Fruit fly (Drosophila melanogaster) whole organism, prepupa: ENCODE measurements around the gene Pnn.

Experiments used
- Blimp-1 ChIP-seq: fragments of 200-800 bp; sonication (Bioruptor generic); optimal IDR thresholded peaks from 3 replicates; lab custom pipeline; 2017; ENCODE audit warnings: missing biosample characterization, missing genetic modification characterization, mild to moderate bottlenecking, moderate library complexity, missing genetic modification reagents
- CG10631 ChIP-seq: fragments of 200-800 bp; sonication (Bioruptor generic); optimal IDR thresholded peaks from 2 replicates; lab custom pipeline; 2016; ENCODE audit warnings: missing biosample characterization, missing genetic modification characterization
- CG11294 ChIP-seq: fragments of 200-800 bp; sonication (Bioruptor generic); IDR thresholded peaks from 2 replicates; pipeline ENCODE4 v1.3.6; 2022; ENCODE audit warnings: missing biosample characterization, missing genetic modification characterization
- CG11762 ChIP-seq: fragments of 200-800 bp; sonication (Bioruptor generic); optimal IDR thresholded peaks from 3 replicates; lab custom pipeline; 2016; ENCODE audit warnings: missing biosample characterization, missing genetic modification characterization; ENCODE audit not compliant: insufficient read depth
- CG11902 ChIP-seq: fragments of 200-800 bp; sonication (Bioruptor generic); optimal IDR thresholded peaks from 3 replicates; lab custom pipeline; 2016; ENCODE audit warnings: missing biosample characterization, missing genetic modification characterization
- CG15336 ChIP-seq: fragments of 200-800 bp; sonication (Bioruptor generic); IDR thresholded peaks from 2 replicates; pipeline ENCODE4 v1.3.6; 2022; ENCODE audit warnings: missing biosample characterization, missing genetic modification characterization
- CG3032 ChIP-seq: fragments of 200-800 bp; optimal IDR thresholded peaks from 2 replicates; lab custom pipeline; 2019; ENCODE audit warnings: missing biosample characterization, mild to moderate bottlenecking, missing genetic modification characterization, moderate library complexity
- CG32006 ChIP-seq: fragments of 200-800 bp; sonication (Bioruptor generic); optimal IDR thresholded peaks from 3 replicates; lab custom pipeline; 2017; ENCODE audit warnings: missing biosample characterization, mild to moderate bottlenecking, missing genetic modification characterization
- CG34406 ChIP-seq: fragments of 200-800 bp; sonication (Bioruptor generic); optimal IDR thresholded peaks from 3 replicates; lab custom pipeline; 2016; ENCODE audit warnings: missing biosample characterization, missing genetic modification characterization
- CG3919 ChIP-seq: fragments of 200-800 bp; sonication (Bioruptor generic); optimal IDR thresholded peaks from 3 replicates; lab custom pipeline; 2016; ENCODE audit warnings: missing biosample characterization, missing genetic modification characterization
- CG4318 ChIP-seq: fragments of 200-800 bp; sonication (Bioruptor generic); optimal IDR thresholded peaks from 3 replicates; lab custom pipeline; 2017; ENCODE audit warnings: missing biosample characterization, mild to moderate bottlenecking, missing genetic modification characterization
- CG6163 ChIP-seq: fragments of 200-800 bp; sonication (Bioruptor generic); IDR thresholded peaks from 3 replicates; pipeline ENCODE4 v1.3.6; 2022; ENCODE audit warnings: missing biosample characterization, missing genetic modification characterization
- CG6276 ChIP-seq: fragments of 200-800 bp; sonication (Bioruptor generic); optimal IDR thresholded peaks from 2 replicates; lab custom pipeline; 2017; ENCODE audit warnings: missing biosample characterization, mild to moderate bottlenecking, missing genetic modification characterization
- CG6808 ChIP-seq: fragments of 200-800 bp; sonication (Bioruptor generic); optimal IDR thresholded peaks from 3 replicates; lab custom pipeline; 2017; ENCODE audit warnings: missing biosample characterization, missing genetic modification characterization, mild to moderate bottlenecking, moderate library complexity, missing genetic modification reagents
- CG6854 ChIP-seq: fragments of 200-800 bp; sonication (Bioruptor generic); optimal IDR thresholded peaks from 2 replicates; lab custom pipeline; 2017; ENCODE audit warnings: missing biosample characterization, mild to moderate bottlenecking, missing genetic modification characterization
- CG7368 ChIP-seq: fragments of 200-800 bp; sonication (Bioruptor generic); optimal IDR thresholded peaks from 3 replicates; lab custom pipeline; 2016; ENCODE audit warnings: missing biosample characterization, missing genetic modification characterization
- CG8119 ChIP-seq: fragments of 200-800 bp; sonication (Bioruptor generic); IDR thresholded peaks from 3 replicates; pipeline ENCODE4 v1.3.6; 2022; ENCODE audit warnings: missing biosample characterization, missing genetic modification characterization
- CG8319 ChIP-seq: fragments of 200-800 bp; sonication (Bioruptor generic); optimal IDR thresholded peaks from 3 replicates; lab custom pipeline; 2016; ENCODE audit warnings: missing biosample characterization, missing genetic modification characterization
- CG8632 ChIP-seq: fragments of 200-800 bp; sonication (Bioruptor generic); optimal IDR thresholded peaks from 3 replicates; lab custom pipeline; 2016; ENCODE audit warnings: missing biosample characterization, missing genetic modification characterization
- CG9139 ChIP-seq: fragments of 200-800 bp; sonication (Bioruptor generic); optimal IDR thresholded peaks from 3 replicates; lab custom pipeline; 2017; ENCODE audit warnings: missing biosample characterization, mild to moderate bottlenecking, missing genetic modification characterization
- Eip75B ChIP-seq: fragments of 200-800 bp; sonication (Bioruptor generic); optimal IDR thresholded peaks from 3 replicates; lab custom pipeline; 2016; ENCODE audit warnings: missing biosample characterization, missing genetic modification characterization
- Eip78C ChIP-seq: fragments of 200-800 bp; sonication (Bioruptor generic); peaks from one replicate; lab custom pipeline; 2016; ENCODE audit warnings: missing biosample characterization, missing genetic modification characterization
- Eip93F ChIP-seq: fragments of 200-800 bp; sonication (Bioruptor generic); optimal IDR thresholded peaks from 2 replicates; lab custom pipeline; 2016; ENCODE audit warnings: missing biosample characterization, mild to moderate bottlenecking, missing genetic modification characterization
- Gug ChIP-seq: fragments of 200-800 bp; sonication (Bioruptor generic); IDR thresholded peaks from 2 replicates; pipeline ENCODE4 v1.3.6; 2022; ENCODE audit warnings: missing biosample characterization, missing genetic modification characterization
- Hr39 ChIP-seq: fragments of 200-800 bp; sonication (Bioruptor generic); optimal IDR thresholded peaks from 2 replicates; lab custom pipeline; 2016; ENCODE audit warnings: missing biosample characterization, missing genetic modification characterization
- Hr4 ChIP-seq: fragments of 200-800 bp; sonication (Bioruptor generic); optimal IDR thresholded peaks from 3 replicates; lab custom pipeline; 2016; ENCODE audit warnings: missing biosample characterization, missing genetic modification characterization
- Lpt ChIP-seq: fragments of 200-800 bp; sonication (Bioruptor generic); optimal IDR thresholded peaks from 3 replicates; lab custom pipeline; 2016; ENCODE audit warnings: missing biosample characterization, missing genetic modification characterization
- Smox ChIP-seq: fragments of 200-800 bp; sonication (Bioruptor generic); optimal IDR thresholded peaks from 3 replicates; lab custom pipeline; 2016; ENCODE audit warnings: missing biosample characterization, missing genetic modification characterization
- Sox102F ChIP-seq: fragments of 200-800 bp; sonication (Bioruptor generic); optimal IDR thresholded peaks from 2 replicates; lab custom pipeline; 2016; ENCODE audit warnings: missing biosample characterization, mild to moderate bottlenecking, missing genetic modification characterization
- Sox14 ChIP-seq: fragments of 200-800 bp; sonication (Bioruptor generic); optimal IDR thresholded peaks from 3 replicates; lab custom pipeline; 2016; ENCODE audit warnings: missing biosample characterization, missing genetic modification characterization
- Sox15 ChIP-seq: fragments of 200-800 bp; sonication (Bioruptor generic); optimal IDR thresholded peaks from 3 replicates; lab custom pipeline; 2016; ENCODE audit warnings: missing biosample characterization, missing genetic modification characterization
- achi ChIP-seq: fragments of 200-800 bp; sonication (Bioruptor generic); optimal IDR thresholded peaks from 3 replicates; lab custom pipeline; 2016; ENCODE audit warnings: missing biosample characterization, missing genetic modification characterization
- acj6 ChIP-seq: fragments of 200-800 bp; sonication (Bioruptor generic); optimal IDR thresholded peaks from 3 replicates; lab custom pipeline; 2016; ENCODE audit warnings: missing biosample characterization, missing genetic modification characterization
- cyc ChIP-seq: fragments of 200-800 bp; sonication (Bioruptor generic); optimal IDR thresholded peaks from 3 replicates; lab custom pipeline; 2016; ENCODE audit warnings: missing biosample characterization, missing genetic modification characterization
- dac ChIP-seq: fragments of 200-800 bp; sonication (Bioruptor generic); optimal IDR thresholded peaks from 2 replicates; lab custom pipeline; 2017; ENCODE audit warnings: missing biosample characterization, mild to moderate bottlenecking, missing genetic modification characterization
- dsx ChIP-seq: fragments of 200-800 bp; optimal IDR thresholded peaks from 3 replicates; lab custom pipeline; 2019; ENCODE audit warnings: missing biosample characterization, mild to moderate bottlenecking, missing genetic modification characterization, moderate library complexity; ENCODE audit not compliant: poor library complexity, severe bottlenecking
- eg ChIP-seq: fragments of 200-800 bp; sonication (Bioruptor generic); IDR thresholded peaks from 3 replicates; pipeline ENCODE4 v1.3.6; 2022; ENCODE audit warnings: missing biosample characterization, missing genetic modification characterization
- fd59A ChIP-seq: fragments of 200-800 bp; sonication (Bioruptor generic); optimal IDR thresholded peaks from 2 replicates; lab custom pipeline; 2017; ENCODE audit warnings: missing biosample characterization, mild to moderate bottlenecking, missing genetic modification characterization, missing genetic modification reagents
- fkh ChIP-seq: fragments of 200-800 bp; sonication (Bioruptor generic); optimal IDR thresholded peaks from 3 replicates; lab custom pipeline; 2017; ENCODE audit warnings: missing biosample characterization, mild to moderate bottlenecking, missing genetic modification characterization, moderate library complexity
- lz ChIP-seq: fragments of 200-800 bp; sonication (Bioruptor generic); optimal IDR thresholded peaks from 3 replicates; lab custom pipeline; 2016; ENCODE audit warnings: missing biosample characterization, missing genetic modification characterization
- pdm3 ChIP-seq: fragments of 200-800 bp; sonication (Bioruptor generic); optimal IDR thresholded peaks from 3 replicates; lab custom pipeline; 2016; ENCODE audit warnings: missing biosample characterization, missing genetic modification characterization
- salr ChIP-seq, 2 experiments: fragments of 200-800 bp; sonication (Bioruptor generic); optimal IDR thresholded peaks; 3 replicates each; lab custom pipeline; 2016 to 2018; ENCODE audit warnings: missing biosample characterization in 2 of 2, missing genetic modification characterization in 2 of 2, mild to moderate bottlenecking in 1 of 2
- ss ChIP-seq, 2 experiments: fragments of 200-800 bp; sonication (Bioruptor generic); optimal IDR thresholded peaks; 2 replicates in 1 of 2; 3 replicates in 1 of 2; lab custom pipeline; 2017 to 2018; ENCODE audit warnings: mild to moderate bottlenecking in 2 of 2, missing biosample characterization in 2 of 2, missing genetic modification characterization in 2 of 2, moderate library complexity in 1 of 2
- svp ChIP-seq: fragments of 200-800 bp; sonication (Bioruptor generic); peaks from one replicate; lab custom pipeline; 2016; ENCODE audit warnings: missing biosample characterization, missing genetic modification characterization
- topi ChIP-seq: fragments of 200-800 bp; sonication (Bioruptor generic); optimal IDR thresholded peaks from 3 replicates; lab custom pipeline; 2016; ENCODE audit warnings: missing biosample characterization, missing genetic modification characterization
- vri ChIP-seq: fragments of 200-800 bp; sonication (Bioruptor generic); optimal IDR thresholded peaks from 3 replicates; lab custom pipeline; 2016; ENCODE audit warnings: missing biosample characterization, mild to moderate bottlenecking, missing genetic modification characterization

Gene Pnn

DNA sequence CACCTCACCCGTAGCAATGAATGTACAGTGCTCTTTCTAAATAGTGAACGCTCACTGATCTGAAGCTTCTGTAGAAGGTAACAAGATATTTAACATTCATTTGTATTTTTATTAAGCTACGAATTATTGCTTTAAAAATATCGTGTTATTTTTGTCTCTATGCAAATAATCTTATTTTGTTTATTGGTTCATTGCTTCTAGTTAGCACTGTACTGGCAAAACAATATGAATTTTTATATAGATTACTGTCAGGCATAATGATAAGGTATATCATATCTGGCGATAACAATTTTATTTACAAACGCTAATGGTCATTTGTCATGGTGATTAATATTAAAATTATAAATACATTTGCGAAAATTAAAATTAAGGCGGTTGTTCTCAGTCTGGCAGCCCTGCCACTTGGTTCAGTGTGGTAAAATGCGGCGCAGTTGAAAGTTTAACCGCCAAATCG lies 30.8 kb downstream of the Pnn start, which contains the start of gene CG9471 (continued):
- TF ChIP-seq CG11902 (GFP tag; lab: Kevin White, UChicago) (peak; percentile 92), CG6276 (GFP tag; lab: Kevin White, UChicago) (peak; percentile 90), CG10631 (GFP tag; lab: Kevin White, UChicago) (peak; percentile 96), Eip93F (GFP tag; lab: Kevin White, UChicago) (peak; percentile 94), fkh (GFP tag; lab: Kevin White, UChicago) (peak; percentile 79), CG6854 (GFP tag; lab: Kevin White, UChicago) (peak; percentile 87), CG7368 (GFP tag; lab: Kevin White, UChicago) (peak; percentile 94), CG11762 (peak; percentile 94), Gug (GFP tag; lab: Robert Waterston, UW) (peak; percentile 91), dsx (GFP tag; lab: Kevin White, UChicago) (peak; percentile 93), cyc (GFP tag; lab: Kevin White, UChicago) (peak; percentile 96), Lpt (GFP tag; lab: Kevin White, UChicago) (peak; percentile 87), CG15336 (GFP tag; lab: Robert Waterston, UW) (peak; percentile 96), acj6 (peak; percentile 96), eg (GFP tag; lab: Robert Waterston, UW) (peak; percentile 97), topi (GFP tag; lab: Kevin White, UChicago) (peak; percentile 99), Sox102F (GFP tag; lab: Kevin White, UChicago) (peak; percentile 97), Eip78C (GFP tag; lab: Kevin White, UChicago) (peak; percentile 99), CG34406 (GFP tag; lab: Kevin White, UChicago) (peak; percentile 95), pdm3 (GFP tag; lab: Kevin White, UChicago) (peak; percentile 97), CG6808 (peak; percentile 87), Blimp-1 (peak; percentile 81), Sox14 (GFP tag; lab: Kevin White, UChicago) (peak; percentile 97), svp (peak; percentile 99), CG9139 (GFP tag; lab: Kevin White, UChicago) (peak; percentile 80), dac (GFP tag; lab: Kevin White, UChicago) (peak; percentile 60), CG8119 (peak; percentile 95), CG3919 (GFP tag; lab: Kevin White, UChicago) (peak; percentile 96), achi (peak; percentile 95), salr (GFP tag; optimal IDR thresholded peaks at IDR 0.05; lab: Kevin White, UChicago) (peak; percentile 76 to 91), vri (GFP tag; lab: Kevin White, UChicago) (peak; percentile 98)

DNA sequence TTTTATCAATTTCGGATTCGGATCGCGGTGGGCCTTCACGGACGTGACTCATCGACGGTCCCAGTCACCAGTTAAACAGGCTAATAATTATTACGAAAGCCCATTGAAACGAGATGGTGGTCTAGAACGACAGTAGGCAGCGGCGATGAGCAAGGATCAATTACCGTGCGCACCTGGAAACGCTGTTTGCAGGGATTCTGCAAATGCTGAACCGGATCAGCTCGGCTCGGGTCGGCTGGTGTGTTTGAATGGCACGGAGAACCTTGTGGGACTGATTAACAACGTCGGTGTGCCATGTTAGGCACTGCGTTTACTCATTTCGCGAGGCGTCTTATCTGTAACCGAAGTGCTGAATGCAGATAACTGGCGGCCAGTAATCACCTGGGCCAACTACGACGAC lies 33.4 kb downstream of the Pnn start, which contains the start of gene Whamy:
TSS of gene Whamy (minus strand) at position 273 of the 400 bp plus-strand sequence.
- no peak for TF ChIP-seq salr (GFP tag; optimal IDR thresholded peaks at IDR 0.05; lab: Kevin White, UChicago)
- TF ChIP-seq fd59A (GFP tag; lab: Kevin White, UChicago), result no peak
- no peak for TF ChIP-seq CG3919 (GFP tag; lab: Kevin White, UChicago)
- TF ChIP-seq CG6854 (GFP tag; lab: Kevin White, UChicago), result no peak
- no peak for TF ChIP-seq fkh (GFP tag; lab: Kevin White, UChicago)
- no peak for TF ChIP-seq acj6
- TF ChIP-seq svp, result peak; percentile 72
- TF ChIP-seq CG9139 (GFP tag; lab: Kevin White, UChicago), result no peak
- TF ChIP-seq Gug (GFP tag; lab: Robert Waterston, UW), result no peak
- TF ChIP-seq CG7368 (GFP tag; lab: Kevin White, UChicago), result no peak
- no peak for TF ChIP-seq lz (GFP tag; lab: Kevin White, UChicago)
- TF ChIP-seq topi (GFP tag; lab: Kevin White, UChicago), result peak; percentile 13
- TF ChIP-seq eg (GFP tag; lab: Robert Waterston, UW), result no peak
- TF ChIP-seq Hr39 (GFP tag; lab: Kevin White, UChicago), result no peak
- no peak for TF ChIP-seq Sox102F (GFP tag; lab: Kevin White, UChicago)
- no peak for TF ChIP-seq CG8119
- no peak for TF ChIP-seq dac (GFP tag; lab: Kevin White, UChicago)
- peak in 1 of 2 experiments; percentile 8 for TF ChIP-seq ss (GFP tag; optimal IDR thresholded peaks at IDR 0.05; lab: Kevin White, UChicago)
- TF ChIP-seq CG8319 (GFP tag; lab: Kevin White, UChicago), result no peak
- TF ChIP-seq CG34406 (GFP tag; lab: Kevin White, UChicago), result no peak
- no peak for TF ChIP-seq CG32006 (GFP tag; lab: Kevin White, UChicago)
- no peak for TF ChIP-seq Sox15 (GFP tag; lab: Kevin White, UChicago)
- TF ChIP-seq Eip93F (GFP tag; lab: Kevin White, UChicago), result no peak
- peak; percentile 88 for TF ChIP-seq vri (GFP tag; lab: Kevin White, UChicago)
- no peak for TF ChIP-seq CG10631 (GFP tag; lab: Kevin White, UChicago)
- TF ChIP-seq CG11294 (GFP tag; lab: Robert Waterston, UW), result no peak
- no peak for TF ChIP-seq pdm3 (GFP tag; lab: Kevin White, UChicago)
- no peak for TF ChIP-seq cyc (GFP tag; lab: Kevin White, UChicago)
- no peak for TF ChIP-seq CG11902 (GFP tag; lab: Kevin White, UChicago)
- TF ChIP-seq CG3032 (tag; lab: Kevin White, UChicago), result no peak
- TF ChIP-seq Hr4 (GFP tag; lab: Kevin White, UChicago), result no peak
- no peak for TF ChIP-seq dsx (GFP tag; lab: Kevin White, UChicago)
- no peak for TF ChIP-seq CG6163 (GFP tag; lab: Robert Waterston, UW)
- no peak for TF ChIP-seq Eip75B
- TF ChIP-seq Blimp-1, result no peak
- no peak for TF ChIP-seq CG4318 (GFP tag; lab: Kevin White, UChicago)
- TF ChIP-seq CG8632 (GFP tag; lab: Kevin White, UChicago), result no peak
- no peak for TF ChIP-seq Smox (GFP tag; lab: Kevin White, UChicago)
